Worm (Caenorhabditis elegans) whole organism, L4/young adult: Measurements from ENCODE around the gene T24B8.7.

Experiments used
- W03F9.2 ChIP-seq: fragments of 150-350 bp; optimal IDR thresholded peaks from 2 replicates; lab custom pipeline; 2014; ENCODE audit warnings: missing biosample characterization, missing genetic modification characterization
- dao-5 ChIP-seq: sonication (generic microtip); optimal IDR thresholded peaks from 2 replicates; lab custom pipeline; 2016; ENCODE audit warnings: missing genotype, missing genetic modification characterization, moderate library complexity, missing compliant biosample characterization
- him-1 ChIP-seq: sonication (generic microtip); optimal IDR thresholded peaks from 2 replicates; lab custom pipeline; 2016; ENCODE audit warnings: missing genotype, missing genetic modification reagents, missing genetic modification characterization, missing compliant biosample characterization

T24B8.7 gene

ce11 chrII:9013341-9013740, 40.1 kb downstream of the T24B8.7 start:
- TF ChIP-seq W03F9.2: no peak
- no peak for TF ChIP-seq him-1 (tag; lab: Kevin White, UChicago)
- TF ChIP-seq dao-5 (tag; lab: Kevin White, UChicago): no peak

- TF ChIP-seq him-1 (tag; lab: Kevin White, UChicago): no peak
- TF ChIP-seq W03F9.2: no peak
- no peak for TF ChIP-seq dao-5 (tag; lab: Kevin White, UChicago)
Observed at ce11 chrII:9010708-9011107, 42.8 kb downstream of the T24B8.7 start.

DNA sequence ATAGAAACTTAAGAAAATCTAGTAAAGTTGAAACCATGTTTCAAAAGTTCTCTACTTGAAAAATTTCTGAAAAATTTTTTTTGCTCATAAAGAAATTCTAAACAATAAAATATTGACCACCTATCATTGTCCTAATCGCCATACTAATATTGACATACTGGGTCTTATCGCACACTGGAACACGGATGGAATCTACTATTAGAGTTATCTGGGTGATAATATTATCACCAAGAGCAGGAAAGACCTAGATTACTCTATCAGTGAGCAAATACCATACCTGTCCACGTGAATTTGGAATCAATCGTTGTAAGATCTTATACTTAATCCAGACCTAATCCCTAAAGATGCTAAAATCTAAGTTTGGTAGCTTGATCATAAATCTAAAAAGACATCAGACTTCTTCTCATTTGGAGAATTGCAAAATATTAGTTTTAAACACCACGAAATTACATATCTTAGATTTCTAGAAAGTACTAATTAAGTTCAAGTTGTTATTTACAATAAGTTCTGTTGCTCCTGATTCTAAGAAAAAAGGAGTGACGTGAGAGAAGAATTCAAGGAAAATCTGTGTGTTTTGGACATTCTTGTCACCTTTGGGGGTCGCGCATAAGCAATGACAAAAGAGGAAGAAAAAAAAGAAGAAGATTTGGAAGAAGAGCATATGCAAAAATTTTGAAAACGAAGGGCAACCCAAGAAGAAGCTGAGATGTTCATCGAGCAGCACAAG, 43.3 kb downstream of the T24B8.7 start:
- TF ChIP-seq W03F9.2: no peak
- TF ChIP-seq him-1 (tag; lab: Kevin White, UChicago): no peak
- TF ChIP-seq dao-5 (tag; lab: Kevin White, UChicago): no peak

ce11 chrII:9007741-9008140, 45.7 kb downstream of the T24B8.7 start:
- no peak for TF ChIP-seq him-1 (tag; lab: Kevin White, UChicago)
- TF ChIP-seq dao-5 (tag; lab: Kevin White, UChicago): no peak
- TF ChIP-seq W03F9.2: no peak

- TF ChIP-seq dao-5 (tag; lab: Kevin White, UChicago): no peak
- TF ChIP-seq W03F9.2: no peak
- TF ChIP-seq him-1 (tag; lab: Kevin White, UChicago): no peak
Observed at ce11 chrII:9005067-9005466, 48.4 kb downstream of the T24B8.7 start, which contains the start of gene F44G4.7. TSS of gene F44G4.7 (minus strand) at chrII:9005167.

ce11 chrII:9001743-9002222, 51.7 kb downstream of the T24B8.7 start, which contains the start of gene F44G4.6:
TSS of gene F44G4.6 (minus strand) at chrII:9001793.
- TF ChIP-seq him-1 (tag; lab: Kevin White, UChicago) (no peak), dao-5 (tag; lab: Kevin White, UChicago) (no peak), W03F9.2 (no peak)

- TF ChIP-seq W03F9.2: no peak
- TF ChIP-seq him-1 (tag; lab: Kevin White, UChicago): no peak
- no peak for TF ChIP-seq dao-5 (tag; lab: Kevin White, UChicago)
Observed at ce11 chrII:9000331-9000730, 53.1 kb downstream of the T24B8.7 start, which contains the start of gene F44G4.5. TSS of gene F44G4.5 (minus strand) at chrII:9000431.

DNA sequence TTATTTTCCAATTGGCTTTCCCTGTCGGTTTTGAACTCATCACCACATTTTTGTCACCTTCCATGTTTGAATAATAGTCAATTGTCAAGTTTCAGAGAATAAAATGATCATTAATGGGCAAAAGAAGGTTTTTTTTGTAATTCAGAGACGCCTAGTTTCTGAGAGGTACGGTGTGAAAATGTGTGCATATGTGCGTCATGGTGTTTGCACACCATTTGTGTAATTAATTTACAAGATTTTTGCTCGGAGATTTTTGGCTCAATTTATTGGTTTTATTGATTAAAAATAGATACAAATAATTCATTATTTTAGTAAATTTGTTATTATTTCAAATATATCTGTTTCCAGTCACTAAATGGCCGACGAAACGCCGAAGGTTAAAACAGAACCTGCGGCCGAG, 56.0 kb downstream of the T24B8.7 start, which contains the start of the genes F44G4.3 and tdp-1:
F44G4.3 (minus strand) TSS at position 184 of the 400 bp plus-strand sequence.
tdp-1 (plus strand) TSS at position 347 of the 400 bp plus-strand sequence.
- TF ChIP-seq dao-5 (tag; lab: Kevin White, UChicago): no peak
- no peak for TF ChIP-seq him-1 (tag; lab: Kevin White, UChicago)
- no peak for TF ChIP-seq W03F9.2

DNA sequence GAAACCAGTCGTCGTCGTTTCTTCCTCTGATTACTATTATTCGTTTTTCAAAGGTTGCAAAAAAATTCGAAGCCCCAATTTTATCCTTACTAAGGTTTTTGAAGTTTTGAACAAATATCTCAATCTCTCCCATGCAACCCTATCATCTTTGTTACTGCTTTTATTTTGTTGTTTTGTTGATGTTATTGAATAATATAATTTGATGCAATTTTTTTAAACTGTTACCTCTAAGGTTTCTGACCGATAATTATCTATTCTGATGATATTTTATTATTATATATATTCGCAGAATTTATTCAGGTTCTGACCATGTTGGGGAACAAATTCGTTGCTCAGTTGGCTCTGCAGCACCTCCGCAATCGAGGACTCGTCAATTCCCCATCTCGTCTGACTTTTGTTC, 57.4 kb downstream of the T24B8.7 start, which contains the start of gene ndub-2:
ndub-2 (plus strand) TSS at position 301 of the 400 bp plus-strand sequence.
- no peak for TF ChIP-seq W03F9.2
- TF ChIP-seq dao-5 (tag; lab: Kevin White, UChicago): no peak
- TF ChIP-seq him-1 (tag; lab: Kevin White, UChicago): no peak

ce11 chrII:8994336-8994735, 59.1 kb downstream of the T24B8.7 start, which contains the start of gene F44G4.1:
TSS of gene F44G4.1 (plus strand) at chrII:8994636.
- TF ChIP-seq him-1 (tag; lab: Kevin White, UChicago): no peak
- no peak for TF ChIP-seq dao-5 (tag; lab: Kevin White, UChicago)
- TF ChIP-seq W03F9.2: no peak

DNA sequence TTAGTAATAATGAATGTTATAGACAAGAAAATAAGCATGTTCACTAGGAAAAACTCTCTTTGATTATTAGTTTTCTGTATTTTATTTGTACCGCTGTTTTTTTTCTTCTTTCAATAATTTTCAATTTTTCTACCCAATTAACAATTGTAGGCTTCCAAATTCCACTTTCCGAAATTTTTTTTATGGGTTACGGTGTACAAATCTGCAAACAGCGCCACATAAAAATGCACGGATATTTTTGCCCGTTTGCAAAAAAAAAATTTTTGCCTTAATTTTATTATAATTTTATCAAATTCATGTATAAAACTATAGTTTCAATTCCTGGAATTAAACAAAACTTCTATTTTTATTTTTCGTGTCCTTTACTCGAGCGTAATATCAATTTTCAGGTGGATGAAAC, 60.7 kb downstream of the T24B8.7 start, which contains the start of gene ooc-5:
ooc-5 (plus strand) TSS at position 381 of the 400 bp plus-strand sequence.
- no peak for TF ChIP-seq him-1 (tag; lab: Kevin White, UChicago)
- no peak for TF ChIP-seq W03F9.2
- no peak for TF ChIP-seq dao-5 (tag; lab: Kevin White, UChicago)

- TF ChIP-seq dao-5 (tag; lab: Kevin White, UChicago): no peak
- TF ChIP-seq him-1 (tag; lab: Kevin White, UChicago): no peak
- TF ChIP-seq W03F9.2: no peak
Observed at ce11 chrII:8991602-8992001, 61.9 kb downstream of the T24B8.7 start.
